Fruit fly (Drosophila melanogaster): ENCODE data around the gene Hsp70Aa.

DNA sequence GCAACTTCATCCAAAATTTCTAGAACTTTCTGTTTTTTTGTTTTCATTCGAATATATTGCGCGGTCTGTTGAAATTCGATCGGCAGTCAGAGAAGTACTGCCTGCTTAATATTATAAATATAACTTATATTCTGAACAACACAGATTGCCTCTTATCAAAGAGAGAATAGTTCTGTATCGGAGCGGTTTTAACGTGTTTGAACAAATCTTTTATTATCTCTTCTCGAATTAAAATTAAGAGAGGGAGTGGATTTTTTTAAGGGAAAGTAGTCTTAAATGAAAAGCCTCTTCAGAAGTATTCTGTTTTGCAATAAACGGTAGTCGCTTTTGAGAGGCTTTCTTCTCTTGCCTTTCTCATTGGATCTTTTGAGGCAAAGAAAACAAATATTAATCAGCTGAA is 26.2 kb upstream of the Hsp70Aa start:
- TF ChIP-seq dl (GFP tag; optimal IDR thresholded peaks at IDR 0.05; ENCODE audit: insufficient read depth in 1 of 2, partially characterized antibody in 2 of 2) (no peak), usp (GFP tag; optimal IDR thresholded peaks at IDR 0.05) (no peak), Dif (GFP tag; optimal IDR thresholded peaks at IDR 0.05; ENCODE audit: partially characterized antibody) (no peak), dmrt93B (GFP tag; optimal IDR thresholded peaks at IDR 0.05) (no peak), pan (optimal IDR thresholded peaks at IDR 0.05) (no peak), Sp1 (GFP tag; optimal IDR thresholded peaks at IDR 0.05) (no peak), psq (GFP tag; optimal IDR thresholded peaks at IDR 0.05) (no peak), Rel (GFP tag; optimal IDR thresholded peaks at IDR 0.05) (no peak), Rel (tag; optimal IDR thresholded peaks at IDR 0.05) (no peak), ey (GFP tag; optimal IDR thresholded peaks at IDR 0.05) (no peak)

Data from whole organism, wandering third instar larva.